Worm (Caenorhabditis elegans) whole organism, L3 larva: Measurements from ENCODE around the gene F31B9.4.

ENCODE experiments used
- aly-2 ChIP-seq: fragments of 150-350 bp; optimal IDR thresholded peaks from 2 replicates; lab custom pipeline; 2014; ENCODE audit warnings: missing biosample characterization, missing genetic modification characterization
- elt-2 ChIP-seq: sonication (generic microtip); optimal IDR thresholded peaks from 2 replicates; lab custom pipeline; 2016; ENCODE audit warnings: missing genetic modification reagents, mild to moderate bottlenecking, missing genetic modification characterization, missing compliant biosample characterization
- elt-3 ChIP-seq, 3 experiments: fragments of 150-350 bp in 1 of 3; sonication (generic microtip) in 2 of 3; optimal IDR thresholded peaks; 2 replicates in 2 of 3; 4 replicates in 1 of 3; lab custom pipeline; 2014 to 2017; ENCODE audit warnings: missing biosample characterization in 3 of 3, missing genetic modification characterization in 3 of 3
- eor-1 ChIP-seq, 2 experiments: fragments of 150-350 bp; optimal IDR thresholded peaks; 2 replicates each; lab custom pipeline; 2014 to 2018; ENCODE audit warnings: missing biosample characterization in 2 of 2, missing genetic modification characterization in 2 of 2
- fkh-10 ChIP-seq: sonication (generic microtip); optimal IDR thresholded peaks from 2 replicates; lab custom pipeline; 2017; ENCODE audit warnings: missing biosample characterization, missing genetic modification reagents, missing genetic modification characterization
- fos-1 ChIP-seq: fragments of 150-350 bp; optimal IDR thresholded peaks from 2 replicates; lab custom pipeline; 2014; ENCODE audit warnings: missing biosample characterization, missing genetic modification characterization
- lin-39 ChIP-seq: fragments of 150-350 bp; optimal IDR thresholded peaks from 2 replicates; lab custom pipeline; 2018; ENCODE audit warnings: missing biosample characterization, missing genetic modification reagents, missing genetic modification characterization
- nfya-1 ChIP-seq: sonication (generic microtip); optimal IDR thresholded peaks from 2 replicates; lab custom pipeline; 2017; ENCODE audit warnings: missing genetic modification characterization, mild to moderate bottlenecking, missing compliant biosample characterization, antibody characterized with exemption, moderate library complexity; ENCODE audit not compliant: insufficient read depth
- nhr-12 ChIP-seq: fragments of 150-350 bp; optimal IDR thresholded peaks from 2 replicates; lab custom pipeline; 2014; ENCODE audit warnings: missing biosample characterization, missing genetic modification characterization
- nhr-23 ChIP-seq: fragments of 150-350 bp; optimal IDR thresholded peaks from 2 replicates; lab custom pipeline; 2014; ENCODE audit warnings: missing biosample characterization, missing genetic modification reagents, missing genetic modification characterization
- nhr-237 ChIP-seq: fragments of 150-350 bp; optimal IDR thresholded peaks from 2 replicates; lab custom pipeline; 2014; ENCODE audit warnings: missing biosample characterization, missing genetic modification characterization
- pha-4 ChIP-seq: fragments of 150-350 bp; optimal IDR thresholded peaks from 2 replicates; lab custom pipeline; 2014; ENCODE audit warnings: missing biosample characterization, missing genetic modification reagents, missing genetic modification characterization
- skn-1 ChIP-seq: fragments of 150-350 bp; optimal IDR thresholded peaks from 2 replicates; lab custom pipeline; 2014; ENCODE audit warnings: missing biosample characterization, missing genetic modification characterization
- tbx-2 ChIP-seq: sonication (generic microtip); optimal IDR thresholded peaks from 2 replicates; lab custom pipeline; 2016; ENCODE audit warnings: mild to moderate bottlenecking, missing genetic modification characterization, missing compliant biosample characterization
- unc-39 ChIP-seq: sonication (generic microtip); optimal IDR thresholded peaks from 4 replicates; lab custom pipeline; 2017; ENCODE audit warnings: missing biosample characterization, missing genetic modification characterization

F31B9.4 gene

DNA sequence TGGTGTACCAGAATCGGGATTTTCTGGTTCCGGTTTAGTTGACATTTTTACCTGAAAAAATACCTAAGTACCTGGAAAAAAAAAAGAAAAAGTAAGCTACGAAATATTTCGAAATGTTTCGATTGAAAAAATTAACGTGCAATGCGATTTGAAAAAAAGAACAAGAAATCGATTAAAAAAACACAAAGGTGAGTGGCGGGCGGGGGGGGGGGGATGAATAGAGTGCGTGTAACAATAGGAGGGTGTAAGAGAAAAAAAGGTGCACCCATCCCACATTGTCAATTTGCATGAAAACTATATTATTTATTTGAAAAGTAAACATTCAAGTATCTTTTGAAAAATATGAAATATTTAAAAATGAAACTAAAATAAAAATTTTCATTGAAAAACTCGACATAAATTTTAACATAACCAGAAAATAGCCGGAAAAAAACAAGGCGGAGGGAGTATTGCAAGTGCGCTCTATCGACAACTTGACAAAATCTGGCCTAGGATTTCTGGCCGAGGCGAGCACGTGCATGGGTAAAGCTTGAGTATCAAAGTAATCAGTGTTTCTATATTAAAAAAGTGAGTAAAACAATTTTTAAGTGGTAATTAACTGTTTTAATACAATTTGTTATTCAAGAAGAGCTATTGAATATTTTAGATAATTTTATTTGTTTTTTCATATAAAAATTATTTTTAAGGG lies 50.9 kb downstream of the F31B9.4 start, which contains the start of the genes csb-1 and F53H4.4 (continued):
- TF ChIP-seq pha-4 (tag; lab: Kevin White, UChicago) (peak; percentile 89), nfya-1 (tag; lab: Kevin White, UChicago) (peak; percentile 59), skn-1 (peak; percentile 68), fos-1 (tag; lab: Kevin White, UChicago) (no peak), lin-39 (tag; lab: Kevin White, UChicago) (peak; percentile 51), elt-3 (tag; optimal IDR thresholded peaks at IDR 0.05; lab: Kevin White, UChicago) (no peak), unc-39 (no peak), tbx-2 (tag; lab: Kevin White, UChicago) (no peak), nhr-12 (tag; lab: Kevin White, UChicago) (no peak), fkh-10 (GFP tag; lab: Kevin White, UChicago) (no peak), elt-2 (tag; lab: Kevin White, UChicago) (peak; percentile 62), nhr-23 (tag; lab: Kevin White, UChicago) (peak; percentile 64), eor-1 (tag; optimal IDR thresholded peaks at IDR 0.05; lab: Kevin White, UChicago) (no peak), nhr-237 (tag; lab: Kevin White, UChicago) (no peak), aly-2 (tag; lab: Kevin White, UChicago) (no peak)
